Fruit fly (Drosophila melanogaster) whole organism, wandering third instar larva: Measurements from ENCODE around the gene grk.

Experiments
- Abd-B ChIP-seq: fragments of >200 bp; optimal IDR thresholded peaks from 2 replicates; lab custom pipeline; 2017; ENCODE audit warnings: missing biosample characterization, missing genetic modification characterization
- OdsH ChIP-seq: fragments of 200-800 bp; sonication (Bioruptor generic); optimal IDR thresholded peaks from 2 replicates; lab custom pipeline; 2016; ENCODE audit warnings: missing biosample characterization, mild to moderate bottlenecking, missing genetic modification characterization
- dmrt93B ChIP-seq: fragments of 200-800 bp; sonication (Bioruptor generic); optimal IDR thresholded peaks from 2 replicates; lab custom pipeline; 2018; ENCODE audit warnings: missing biosample characterization, mild to moderate bottlenecking, missing genetic modification characterization
- foxo ChIP-seq, 2 experiments: fragments of 200-800 bp; sonication (Bioruptor generic); optimal IDR thresholded peaks; 2 replicates in 1 of 2; 3 replicates in 1 of 2; lab custom pipeline; 2016 to 2017; ENCODE audit warnings: missing biosample characterization in 2 of 2, missing genetic modification characterization in 2 of 2
- pan ChIP-seq: fragments of >200 bp; optimal IDR thresholded peaks from 2 replicates; lab custom pipeline; 2017

dm6 chr2L:8402928-8403285, 30.5 kb downstream of the grk start, which contains the start of gene fy:
- TF ChIP-seq pan (lab: Kevin White, UChicago) (no peak), OdsH (GFP tag; lab: Kevin White, UChicago) (no peak), foxo (GFP tag; optimal IDR thresholded peaks at IDR 0.05; lab: Kevin White, UChicago) (no peak), Abd-B (no peak), dmrt93B (no peak)
